Fruit fly (Drosophila melanogaster) whole organism, embryonic: ENCODE data around the gene Dhod.
A peak's percentile ranks its signal among the peaks of the same experiment; 100 is the strongest.

Experiments used
- Abd-B ChIP-seq: fragments of 200-800 bp; sonication (Bioruptor generic); optimal IDR thresholded peaks from 2 replicates; lab custom pipeline; 2018; ENCODE audit warnings: missing biosample characterization, mild to moderate bottlenecking, missing genetic modification characterization, moderate library complexity
- Adf1 ChIP-seq: fragments of 200-800 bp; sonication (Bioruptor generic); IDR thresholded peaks from 2 replicates; pipeline ENCODE4 v1.3.6; 2022; ENCODE audit warnings: missing biosample characterization, missing genetic modification characterization
- Antp ChIP-seq: fragments of 200-800 bp; sonication (Bioruptor generic); optimal IDR thresholded peaks from 3 replicates; lab custom pipeline; 2016; ENCODE audit warnings: missing biosample characterization, missing genetic modification characterization
- BtbVII ChIP-seq: fragments of 200-800 bp; sonication (Bioruptor generic); optimal IDR thresholded peaks from 3 replicates; lab custom pipeline; 2017; ENCODE audit warnings: missing biosample characterization, mild to moderate bottlenecking, missing genetic modification characterization
- CG10209 ChIP-seq: fragments of 200-800 bp; sonication (Bioruptor generic); optimal IDR thresholded peaks from 3 replicates; lab custom pipeline; 2017; ENCODE audit warnings: missing biosample characterization, mild to moderate bottlenecking, missing genetic modification characterization, missing genetic modification reagents
- CG11696 ChIP-seq: fragments of 200-800 bp; sonication (Bioruptor generic); IDR thresholded peaks from 2 replicates; pipeline ENCODE4 v1.3.6; 2022; ENCODE audit warnings: missing biosample characterization, missing genetic modification characterization
- CG12744 ChIP-seq: fragments of 200-800 bp; sonication (Bioruptor generic); optimal IDR thresholded peaks from 2 replicates; lab custom pipeline; 2016; ENCODE audit warnings: missing biosample characterization, missing genetic modification characterization
- CG13123 ChIP-seq: fragments of 200-800 bp; sonication (Bioruptor generic); optimal IDR thresholded peaks from 2 replicates; lab custom pipeline; 2016; ENCODE audit warnings: missing biosample characterization, missing genetic modification characterization
- CG13624 ChIP-seq: fragments of 200-800 bp; sonication (Bioruptor generic); optimal IDR thresholded peaks from 2 replicates; lab custom pipeline; 2016; ENCODE audit warnings: missing biosample characterization, missing genetic modification characterization
- CG17328 ChIP-seq: fragments of 200-800 bp; sonication (Bioruptor generic); IDR thresholded peaks from 2 replicates; pipeline ENCODE4 v1.3.6; 2022; ENCODE audit warnings: missing biosample characterization, missing genetic modification characterization
- CG17568 ChIP-seq: fragments of 200-800 bp; sonication (Bioruptor generic); optimal IDR thresholded peaks from 2 replicates; lab custom pipeline; 2018; ENCODE audit warnings: missing biosample characterization, mild to moderate bottlenecking, missing genetic modification characterization, moderate library complexity
- CG18262 ChIP-seq: fragments of 200-800 bp; optimal IDR thresholded peaks from 3 replicates; lab custom pipeline; 2019; ENCODE audit warnings: missing biosample characterization, mild to moderate bottlenecking, missing genetic modification characterization, moderate library complexity
- CG1832 ChIP-seq: fragments of 200-800 bp; sonication (Bioruptor generic); optimal IDR thresholded peaks from 2 replicates; lab custom pipeline; 2017; ENCODE audit warnings: missing biosample characterization, mild to moderate bottlenecking, missing genetic modification characterization, inconsistent platforms
- CG2116 ChIP-seq: fragments of 200-800 bp; sonication (Bioruptor generic); optimal IDR thresholded peaks from 3 replicates; lab custom pipeline; 2018; ENCODE audit warnings: missing biosample characterization, mild to moderate bottlenecking, missing genetic modification characterization
- CG2129 ChIP-seq: fragments of 200-800 bp; sonication (Bioruptor generic); IDR thresholded peaks from 2 replicates; pipeline ENCODE4 v1.3.6; 2022; ENCODE audit warnings: missing biosample characterization, missing genetic modification characterization; ENCODE audit not compliant: partially characterized antibody
- CG31224 ChIP-seq: fragments of 200-800 bp; sonication (Bioruptor generic); IDR thresholded peaks from 2 replicates; pipeline ENCODE4 v1.3.6; 2022; ENCODE audit warnings: missing biosample characterization, missing genetic modification characterization
- CG31441 ChIP-seq: fragments of 200-800 bp; sonication (Bioruptor generic); IDR thresholded peaks from 2 replicates; pipeline ENCODE4 v1.3.6; 2022; ENCODE audit warnings: missing biosample characterization, missing genetic modification characterization
- CG3163 ChIP-seq: fragments of 200-800 bp; sonication (Bioruptor generic); optimal IDR thresholded peaks from 3 replicates; lab custom pipeline; 2016; ENCODE audit warnings: missing biosample characterization, missing genetic modification characterization
- CG34376 ChIP-seq: fragments of 200-800 bp; sonication (Bioruptor generic); optimal IDR thresholded peaks from 2 replicates; lab custom pipeline; 2018; ENCODE audit warnings: missing biosample characterization, mild to moderate bottlenecking, missing genetic modification characterization
- CG4707 ChIP-seq: fragments of 200-800 bp; sonication (Bioruptor generic); optimal IDR thresholded peaks from 2 replicates; lab custom pipeline; 2018; ENCODE audit warnings: missing biosample characterization, mild to moderate bottlenecking, missing genetic modification characterization, moderate library complexity
- CG6654 ChIP-seq: fragments of 200-800 bp; sonication (Bioruptor generic); optimal IDR thresholded peaks from 2 replicates; lab custom pipeline; 2017; ENCODE audit warnings: missing biosample characterization, mild to moderate bottlenecking, missing genetic modification characterization
- CG7271 ChIP-seq: fragments of 200-800 bp; sonication (Bioruptor generic); optimal IDR thresholded peaks from 2 replicates; lab custom pipeline; 2018; ENCODE audit warnings: missing biosample characterization, mild to moderate bottlenecking, missing genetic modification characterization, moderate library complexity
- CG7372 ChIP-seq: fragments of 200-800 bp; sonication (Bioruptor generic); IDR thresholded peaks from 2 replicates; pipeline ENCODE4 v1.3.6; 2022; ENCODE audit warnings: missing biosample characterization, missing genetic modification characterization
- CG7928 ChIP-seq: fragments of 200-800 bp; sonication (Bioruptor generic); optimal IDR thresholded peaks from 2 replicates; lab custom pipeline; 2017; ENCODE audit warnings: missing biosample characterization, mild to moderate bottlenecking, missing genetic modification characterization
- CG9876 ChIP-seq: fragments of 200-800 bp; sonication (Bioruptor generic); optimal IDR thresholded peaks from 2 replicates; lab custom pipeline; 2016; ENCODE audit warnings: missing biosample characterization, missing genetic modification characterization
- Dp ChIP-seq: fragments of 200-800 bp; sonication (Bioruptor generic); optimal IDR thresholded peaks from 2 replicates; lab custom pipeline; 2018; ENCODE audit warnings: missing biosample characterization, mild to moderate bottlenecking, missing genetic modification characterization, moderate library complexity
- E2f1 ChIP-seq: fragments of 200-800 bp; sonication (Bioruptor generic); IDR thresholded peaks from 2 replicates; pipeline ENCODE4 v1.3.6; 2022; ENCODE audit warnings: missing biosample characterization, missing genetic modification characterization
- Fer1 ChIP-seq: fragments of 200-800 bp; sonication (Bioruptor generic); optimal IDR thresholded peaks from 2 replicates; lab custom pipeline; 2017; ENCODE audit warnings: missing biosample characterization, mild to moderate bottlenecking, missing genetic modification characterization
- Fer2 ChIP-seq: fragments of 200-800 bp; sonication (Bioruptor generic); optimal IDR thresholded peaks from 2 replicates; lab custom pipeline; 2018; ENCODE audit warnings: missing biosample characterization, mild to moderate bottlenecking, missing genetic modification characterization, moderate library complexity
- HmgZ ChIP-seq: fragments of 200-800 bp; sonication (Bioruptor generic); optimal IDR thresholded peaks from 2 replicates; lab custom pipeline; 2018; ENCODE audit warnings: missing biosample characterization, mild to moderate bottlenecking, missing genetic modification characterization
- Hr78 ChIP-seq, 2 experiments: fragments of 200-800 bp in 1 of 2; fragments of >200 bp in 1 of 2; sonication (Bioruptor generic) in 1 of 2; optimal IDR thresholded peaks; 2 replicates each; lab custom pipeline; 2017 to 2019; ENCODE audit warnings: missing biosample characterization in 2 of 2, missing genetic modification characterization in 2 of 2, mild to moderate bottlenecking in 1 of 2, moderate library complexity in 1 of 2
- Jarid2 ChIP-seq: fragments of 200-800 bp; sonication (Bioruptor generic); optimal IDR thresholded peaks from 3 replicates; lab custom pipeline; 2017; ENCODE audit warnings: mild to moderate bottlenecking, missing biosample characterization, missing genetic modification reagents, missing genetic modification characterization
- Mad ChIP-seq: fragments of 200-800 bp; sonication (Bioruptor generic); optimal IDR thresholded peaks from 2 replicates; lab custom pipeline; 2016; ENCODE audit warnings: missing biosample characterization, missing genetic modification characterization
- Vsx1 ChIP-seq: fragments of 200-800 bp; sonication (Bioruptor generic); optimal IDR thresholded peaks from 2 replicates; lab custom pipeline; 2017; ENCODE audit warnings: missing biosample characterization, mild to moderate bottlenecking, missing genetic modification characterization, missing genetic modification reagents
- chif ChIP-seq, 2 experiments: fragments of 200-800 bp; sonication (Bioruptor generic); optimal IDR thresholded peaks; 3 replicates each; lab custom pipeline; 2016; ENCODE audit warnings: missing biosample characterization in 2 of 2, missing genetic modification characterization in 2 of 2
- chm ChIP-seq: fragments of 200-800 bp; sonication (Bioruptor generic); IDR thresholded peaks from 2 replicates; pipeline ENCODE4 v1.3.6; 2022; ENCODE audit warnings: missing biosample characterization, missing genetic modification characterization
- corto ChIP-seq: fragments of 200-800 bp; sonication (Bioruptor generic); optimal IDR thresholded peaks from 2 replicates; lab custom pipeline; 2016; ENCODE audit warnings: missing biosample characterization, mild to moderate bottlenecking, missing genetic modification characterization, moderate library complexity
- esg ChIP-seq: fragments of 200-800 bp; sonication (Bioruptor generic); conservative IDR thresholded peaks from 2 replicates; pipeline ENCODE4 v1.3.6; 2022; ENCODE audit warnings: missing biosample characterization, missing genetic modification characterization
- fu2 ChIP-seq: fragments of 200-800 bp; sonication (Bioruptor generic); optimal IDR thresholded peaks from 2 replicates; lab custom pipeline; 2016; ENCODE audit warnings: missing biosample characterization, missing genetic modification characterization
- gce ChIP-seq: fragments of 200-800 bp; sonication (Bioruptor generic); IDR thresholded peaks from 3 replicates; pipeline ENCODE4 v1.3.6; 2022; ENCODE audit warnings: missing biosample characterization, missing genetic modification characterization
- hb ChIP-seq: fragments of 200-800 bp; sonication (Bioruptor generic); IDR thresholded peaks from 3 replicates; pipeline ENCODE4 v1.3.6; 2022; ENCODE audit warnings: missing biosample characterization, missing genetic modification characterization; ENCODE audit not compliant: partially characterized antibody
- nmo ChIP-seq: fragments of 200-800 bp; sonication (Bioruptor generic); optimal IDR thresholded peaks from 2 replicates; lab custom pipeline; 2018; ENCODE audit warnings: missing biosample characterization, mild to moderate bottlenecking, missing genetic modification characterization, moderate library complexity
- org-1 ChIP-seq: fragments of 200-800 bp; sonication (Bioruptor generic); optimal IDR thresholded peaks from 2 replicates; lab custom pipeline; 2017; ENCODE audit warnings: missing biosample characterization, missing genetic modification characterization
- phol ChIP-seq: fragments of 200-800 bp; sonication (Bioruptor generic); optimal IDR thresholded peaks from 3 replicates; lab custom pipeline; 2018; ENCODE audit warnings: missing biosample characterization, mild to moderate bottlenecking, missing genetic modification characterization, moderate library complexity
- pita ChIP-seq: fragments of 200-800 bp; sonication (Bioruptor generic); optimal IDR thresholded peaks from 2 replicates; lab custom pipeline; 2017; ENCODE audit warnings: missing biosample characterization, mild to moderate bottlenecking, missing genetic modification characterization
- pum ChIP-seq: fragments of 200-800 bp; sonication (Bioruptor generic); optimal IDR thresholded peaks from 2 replicates; lab custom pipeline; 2016; ENCODE audit warnings: missing biosample characterization, missing genetic modification characterization
- rib ChIP-seq: fragments of 200-800 bp; sonication (Bioruptor generic); IDR thresholded peaks from 2 replicates; pipeline ENCODE4 v1.3.6; 2022; ENCODE audit warnings: missing biosample characterization, missing genetic modification characterization
- sima ChIP-seq: fragments of 200-800 bp; sonication (Bioruptor generic); optimal IDR thresholded peaks from 2 replicates; lab custom pipeline; 2016; ENCODE audit warnings: missing biosample characterization, missing genetic modification characterization
- sqz ChIP-seq: fragments of 200-800 bp; sonication (Bioruptor generic); optimal IDR thresholded peaks from 3 replicates; lab custom pipeline; 2018; ENCODE audit warnings: missing biosample characterization, mild to moderate bottlenecking, missing genetic modification characterization
- zf30C ChIP-seq: fragments of 200-800 bp; sonication (Bioruptor generic); optimal IDR thresholded peaks from 3 replicates; lab custom pipeline; 2018; ENCODE audit warnings: missing biosample characterization, mild to moderate bottlenecking, missing genetic modification characterization

Dhod gene

dm6 chr3R:8652731-8653130, at the start of gene Dhod, which contains the start of gene Sys1 (continued):
- TF ChIP-seq CG7271 (tag; lab: Kevin White, UChicago) (peak; percentile 36), chm (no peak; the same call in 1 of the 2 replicates), Antp (GFP tag; lab: Kevin White, UChicago) (peak; percentile 75), sima (GFP tag; lab: Kevin White, UChicago) (no peak), Adf1 (GFP tag; lab: Robert Waterston, UW) (peak; percentile 40; the same call in 1 of the 2 replicates), CG17568 (GFP tag; lab: Kevin White, UChicago) (no peak), CG10209 (peak; percentile 47), zf30C (GFP tag; lab: Kevin White, UChicago) (peak; percentile 83), CG12744 (peak; percentile 61), phol (peak; percentile 74), CG18262 (peak; percentile 57), Hr78 (GFP tag; optimal IDR thresholded peaks at IDR 0.05; lab: Kevin White, UChicago) (no peak), CG17328 (GFP tag; lab: Robert Waterston, UW) (peak; percentile 31; the same call in 1 of the 2 replicates), corto (GFP tag; lab: Kevin White, UChicago) (peak; percentile 60), E2f1 (GFP tag; lab: Robert Waterston, UW) (peak; percentile 38; the same call in 1 of the 2 replicates), Dp (GFP tag; lab: Kevin White, UChicago) (no peak), CG4707 (no peak), Vsx1 (GFP tag; lab: Kevin White, UChicago) (no peak), CG9876 (GFP tag; lab: Kevin White, UChicago) (no peak), CG31224 (GFP tag; lab: Robert Waterston, UW) (peak; percentile 54; the same call in 1 of the 2 replicates), HmgZ (peak; percentile 76), nmo (peak; percentile 58), BtbVII (no peak), rib (GFP tag; lab: Robert Waterston, UW) (no peak), CG3163 (GFP tag; lab: Kevin White, UChicago) (peak; percentile 28), org-1 (GFP tag; lab: Kevin White, UChicago) (no peak), CG31441 (peak; percentile 45; the same call in 1 of the 2 replicates), CG11696 (no peak), CG7928 (GFP tag; lab: Kevin White, UChicago) (peak; percentile 69), hb (GFP tag; lab: Robert Waterston, UW) (peak; percentile 83), gce (GFP tag; lab: Robert Waterston, UW) (0 out of 3 replicates have a peak, but pooled peaks have one; percentile 40), pum (peak; percentile 49), CG1832 (no peak), CG34376 (peak; percentile 46), Fer1 (GFP tag; lab: Kevin White, UChicago) (peak; percentile 65), CG2129 (GFP tag; lab: Robert Waterston, UW) (peak; percentile 86), CG6654 (GFP tag; lab: Kevin White, UChicago) (no peak), CG7372 (peak; percentile 27; the same call in 1 of the 2 replicates), pita (GFP tag; lab: Kevin White, UChicago) (no peak), CG2116 (GFP tag; lab: Kevin White, UChicago) (peak; percentile 81), CG13123 (GFP tag; lab: Kevin White, UChicago) (peak; percentile 46), chif (GFP tag; optimal IDR thresholded peaks at IDR 0.05; lab: Kevin White, UChicago) (peak; percentile 29 to 57), Mad (GFP tag; lab: Kevin White, UChicago) (peak; percentile 48), esg (GFP tag; lab: Robert Waterston, UW) (peak; percentile 49), Abd-B (GFP tag; lab: Kevin White, UChicago) (peak; percentile 36), Jarid2 (no peak), CG13624 (peak; percentile 74), Fer2 (tag; lab: Kevin White, UChicago) (no peak), fu2 (peak; percentile 63), sqz (GFP tag; lab: Kevin White, UChicago) (no peak)
